Worm (Caenorhabditis elegans): ENCODE measurements around the gene npr-3.
"Not testable (repeated sequence)": the region's sequence is repeated elsewhere in the genome, so short reads cannot be mapped to it uniquely, and the experiment has no call there.

Gene npr-3

DNA sequence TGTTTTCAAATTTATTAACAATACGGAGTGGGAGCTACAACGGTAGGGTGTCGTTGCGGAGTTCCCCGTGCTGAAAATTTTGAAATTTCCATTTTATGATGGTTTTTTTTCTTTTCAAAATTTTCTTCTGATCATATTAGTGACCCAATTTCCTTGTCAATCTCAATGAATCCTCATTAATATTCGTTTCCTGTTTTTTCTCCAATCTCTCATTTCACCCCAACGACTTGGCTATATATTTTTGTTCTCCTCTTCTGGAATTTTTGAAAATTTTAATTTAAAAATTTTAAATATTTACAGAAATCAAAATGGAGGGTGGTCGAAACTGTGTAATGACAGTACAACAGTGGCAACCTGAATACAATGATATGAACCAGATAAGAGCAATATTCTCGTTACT lies at the start of gene npr-3:
npr-3 (plus strand) TSS at position 301 of the 400 bp plus-strand sequence.
- TF ChIP-seq W03F9.2 (tag; optimal IDR thresholded peaks at IDR 0.05) (no peak), dao-5 (tag; optimal IDR thresholded peaks at IDR 0.05) (no peak)

DNA sequence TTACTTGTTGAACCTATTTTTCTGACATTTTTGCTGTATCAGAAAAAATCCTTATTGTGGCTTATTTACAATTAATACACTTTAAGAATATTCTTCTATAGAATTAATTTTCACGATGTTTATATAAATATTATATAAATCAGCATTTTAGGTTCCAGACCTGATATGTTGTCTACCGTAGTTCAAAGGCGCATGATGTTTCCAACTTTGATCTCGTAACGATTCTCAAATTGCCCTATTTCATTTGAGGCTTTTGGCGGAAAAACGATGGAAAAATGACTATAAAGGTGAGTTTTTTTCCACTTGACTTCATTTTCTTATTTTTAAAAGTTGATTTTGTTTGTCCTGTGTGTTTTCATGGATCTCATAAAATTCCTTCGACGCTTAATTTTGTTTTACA lies 49.7 kb upstream of the npr-3 start, which contains the start of gene gfat-2:
gfat-2 (plus strand) TSS at position 145 of the 400 bp plus-strand sequence.
- TF ChIP-seq W03F9.2 (tag; optimal IDR thresholded peaks at IDR 0.05) (no peak), him-1 (tag; optimal IDR thresholded peaks at IDR 0.05) (no peak), dao-5 (tag; optimal IDR thresholded peaks at IDR 0.05) (no peak)

DNA sequence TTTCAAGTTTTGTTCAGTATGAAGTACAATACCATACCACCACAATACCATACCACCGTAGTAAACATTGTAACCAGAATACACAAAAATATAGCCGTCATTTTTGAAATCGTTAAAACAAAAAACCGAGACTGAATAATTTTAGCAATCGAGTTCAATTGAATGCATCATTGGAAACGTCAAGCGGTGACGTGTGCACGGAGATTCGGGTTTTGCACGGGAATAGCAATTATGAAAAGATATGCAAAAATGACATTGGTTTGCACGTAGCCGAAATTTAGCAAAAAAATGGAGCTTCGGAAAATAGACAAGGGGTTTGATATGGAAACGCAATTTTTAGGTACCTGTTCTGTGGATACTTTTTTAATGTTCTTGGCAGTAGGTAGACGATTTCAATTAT lies 44.9 kb upstream of the npr-3 start, which contains the start of gene F22B3.10:
F22B3.10 (minus strand) TSS at position 101 of the 400 bp plus-strand sequence.
- TF ChIP-seq him-1 (tag; optimal IDR thresholded peaks at IDR 0.05) (no peak), dao-5 (tag; optimal IDR thresholded peaks at IDR 0.05) (no peak), W03F9.2 (tag; optimal IDR thresholded peaks at IDR 0.05) (no peak)

DNA sequence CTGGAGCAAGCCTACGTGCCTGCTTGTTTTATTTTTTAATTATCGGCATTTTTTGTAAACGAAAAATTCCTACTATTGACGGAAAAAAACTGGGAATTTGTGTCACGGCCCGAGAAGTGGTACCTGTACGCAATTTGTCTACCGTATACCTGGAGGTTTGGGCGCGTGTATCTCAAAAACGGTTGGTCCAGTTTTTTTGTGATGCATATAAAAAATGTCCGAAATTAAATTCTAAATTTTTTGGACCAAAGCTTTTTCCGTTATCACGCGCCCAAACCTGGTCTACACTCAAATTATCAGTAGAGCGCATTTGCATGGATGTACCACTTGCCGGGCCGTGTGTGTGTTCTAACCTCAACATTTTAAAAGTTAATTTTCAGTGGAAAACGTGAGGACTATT lies 43.1 kb upstream of the npr-3 start, which contains the start of gene F22B3.5:
F22B3.5 (minus strand) TSS at position 101 of the 400 bp plus-strand sequence.
- TF ChIP-seq dao-5, him-1, W03F9.2 (tag; optimal IDR thresholded peaks at IDR 0.05): not testable (repeated sequence)

DNA sequence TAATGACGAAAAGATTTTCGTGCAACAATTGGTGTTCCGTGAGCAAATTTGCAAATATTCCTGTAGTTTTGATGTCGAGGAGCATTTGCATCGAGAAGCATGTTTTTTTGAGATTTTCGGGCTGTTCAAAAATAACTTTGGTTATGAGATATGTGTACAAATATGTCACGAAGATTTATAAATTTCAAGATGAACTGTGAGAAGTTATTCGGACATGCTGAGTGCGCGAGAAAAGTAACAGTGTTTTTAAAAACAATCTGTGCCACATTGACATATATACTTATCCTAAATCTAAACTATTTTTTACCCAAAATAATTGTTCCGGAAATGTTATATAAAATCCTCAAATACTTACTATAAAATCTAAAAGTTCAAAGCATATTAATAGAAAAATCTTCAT lies 38.1 kb upstream of the npr-3 start, which contains the start of gene F22B3.7:
F22B3.7 (minus strand) TSS at position 101 of the 400 bp plus-strand sequence.
- TF ChIP-seq W03F9.2 (tag; optimal IDR thresholded peaks at IDR 0.05): no peak
- TF ChIP-seq him-1 (tag; optimal IDR thresholded peaks at IDR 0.05): no peak
- no peak for TF ChIP-seq dao-5 (tag; optimal IDR thresholded peaks at IDR 0.05)

DNA sequence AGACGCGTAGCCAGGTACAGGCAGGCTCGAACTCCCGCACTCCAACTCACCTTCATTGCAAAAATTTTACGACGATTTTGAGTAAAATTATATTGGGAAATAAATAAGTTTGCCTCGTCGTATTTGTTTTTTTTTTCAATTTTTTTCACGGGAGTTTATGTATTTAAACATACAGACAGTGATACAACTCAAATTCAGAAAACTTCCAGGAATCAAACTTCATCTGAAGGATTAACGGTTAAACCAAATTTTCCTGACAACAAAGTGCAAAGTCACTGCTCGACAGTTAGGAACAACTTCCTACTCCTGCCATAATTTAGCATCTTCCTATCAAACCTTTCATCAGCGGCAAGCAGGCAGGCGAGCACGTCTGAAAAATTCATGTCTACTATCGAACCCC lies 35.0 kb upstream of the npr-3 start, which contains the start of gene F22B3.8:
F22B3.8 (minus strand) TSS at position 101 of the 400 bp plus-strand sequence.
- TF ChIP-seq W03F9.2 (tag; optimal IDR thresholded peaks at IDR 0.05): no peak
- TF ChIP-seq him-1 (tag; optimal IDR thresholded peaks at IDR 0.05): no peak
- no peak for TF ChIP-seq dao-5 (tag; optimal IDR thresholded peaks at IDR 0.05)

DNA sequence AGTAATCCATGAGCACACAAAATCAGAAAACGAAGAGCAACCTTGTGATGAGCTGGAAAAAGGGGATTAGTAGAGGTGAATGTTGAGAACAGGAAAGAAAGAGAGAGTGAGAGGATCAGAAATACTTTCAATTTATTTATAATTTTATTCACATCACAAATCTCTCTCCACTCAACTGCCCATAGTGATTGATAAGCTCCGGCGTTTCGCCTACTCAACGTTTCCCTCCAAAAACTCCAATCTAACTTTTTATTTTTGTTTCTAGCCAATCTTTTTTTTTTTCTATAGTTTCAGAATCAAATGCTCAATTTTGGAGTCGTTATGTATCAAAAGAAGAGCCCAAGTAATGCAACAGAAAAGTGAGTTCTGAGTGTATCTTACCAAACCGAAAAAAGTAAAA lies 34.3 kb upstream of the npr-3 start, which contains the start of gene kin-4:
kin-4 (plus strand) TSS at position 301 of the 400 bp plus-strand sequence.
- TF ChIP-seq dao-5 (tag; optimal IDR thresholded peaks at IDR 0.05) (no peak), him-1 (tag; optimal IDR thresholded peaks at IDR 0.05) (no peak), W03F9.2 (tag; optimal IDR thresholded peaks at IDR 0.05) (no peak)

DNA sequence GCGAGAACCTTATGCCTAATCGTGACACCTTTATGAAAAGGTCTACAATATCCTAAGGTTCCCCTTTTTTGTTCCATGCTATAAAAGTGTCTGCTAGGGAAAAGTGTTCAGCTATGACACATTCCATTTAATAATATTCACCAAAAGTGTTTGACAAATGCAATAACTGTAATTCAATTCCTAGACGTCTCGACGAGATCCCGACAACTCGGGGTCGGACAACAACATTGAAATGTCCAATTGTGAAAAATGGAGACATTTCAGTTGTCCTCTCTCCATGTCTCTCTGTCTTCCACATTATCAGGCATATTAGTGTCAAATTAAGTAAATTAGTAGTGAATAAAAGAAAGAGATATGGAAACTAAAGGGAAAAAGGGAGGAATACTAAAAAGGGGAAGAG lies 28.3 kb upstream of the npr-3 start:
- no peak for TF ChIP-seq dao-5 (tag; optimal IDR thresholded peaks at IDR 0.05)
- TF ChIP-seq W03F9.2 (tag; optimal IDR thresholded peaks at IDR 0.05): no peak
- TF ChIP-seq him-1 (tag; optimal IDR thresholded peaks at IDR 0.05): no peak

DNA sequence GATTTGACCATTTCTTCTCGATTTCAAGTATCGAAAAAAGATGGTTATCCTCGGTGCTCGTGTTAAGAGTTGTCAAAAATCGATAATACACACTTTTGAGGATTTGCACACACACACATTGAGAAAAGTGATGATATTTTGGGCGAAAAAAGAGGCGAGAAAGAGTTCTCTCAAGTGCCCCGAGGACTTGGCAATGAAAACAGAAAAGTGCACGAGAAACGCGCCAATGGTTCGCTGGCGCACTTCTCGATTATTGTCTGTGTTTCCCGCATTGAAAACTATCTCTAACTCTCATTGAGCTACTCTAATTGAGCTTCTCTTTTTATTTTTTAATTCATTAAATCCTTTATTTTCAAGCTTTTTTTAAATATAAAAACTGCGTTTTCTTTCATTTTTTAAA lies 26.1 kb upstream of the npr-3 start:
- TF ChIP-seq W03F9.2 (tag; optimal IDR thresholded peaks at IDR 0.05) (peak; percentile 46), dao-5 (tag; optimal IDR thresholded peaks at IDR 0.05) (no peak), him-1 (tag; optimal IDR thresholded peaks at IDR 0.05) (peak; percentile 26)

DNA sequence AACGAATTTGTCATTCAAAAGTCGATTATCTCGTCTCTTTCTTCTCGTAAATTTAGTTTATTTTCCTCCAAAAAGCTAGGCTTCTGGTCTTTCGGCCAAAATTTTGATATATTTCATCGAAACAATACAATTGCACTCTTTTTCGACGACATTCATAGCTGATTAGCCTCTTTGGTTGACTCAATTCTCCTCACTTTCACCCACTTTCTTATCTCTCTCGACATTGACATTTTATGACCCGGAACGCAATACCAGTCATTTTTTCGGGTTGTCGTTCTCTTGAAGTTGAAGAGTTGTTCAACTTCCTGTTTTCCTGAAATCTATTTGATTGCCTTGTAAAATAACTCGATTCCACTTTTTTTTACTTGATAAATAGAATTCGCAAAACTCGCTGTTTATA lies 25.2 kb upstream of the npr-3 start:
- TF ChIP-seq him-1 (tag; optimal IDR thresholded peaks at IDR 0.05): no peak
- TF ChIP-seq dao-5 (tag; optimal IDR thresholded peaks at IDR 0.05): no peak
- TF ChIP-seq W03F9.2 (tag; optimal IDR thresholded peaks at IDR 0.05): no peak

DNA sequence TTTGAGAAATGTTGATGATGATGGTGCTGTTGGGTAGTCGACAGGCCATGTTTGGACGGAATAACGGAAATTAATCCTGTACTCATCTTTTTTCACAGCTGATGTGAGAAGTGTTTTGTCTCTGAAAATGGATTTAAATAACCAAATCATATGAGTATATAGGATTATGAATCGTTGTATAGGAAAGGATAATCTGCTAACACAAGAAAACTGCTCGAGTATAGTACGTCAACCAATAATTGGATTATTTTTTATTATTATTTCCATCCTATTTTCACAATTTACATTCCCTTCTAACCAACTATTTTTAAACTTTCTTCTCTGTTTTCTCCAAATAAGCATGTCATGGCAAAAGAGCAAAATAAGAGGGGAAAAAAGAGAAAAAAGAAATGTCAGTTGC lies 24.0 kb upstream of the npr-3 start:
- TF ChIP-seq dao-5 (tag; optimal IDR thresholded peaks at IDR 0.05): no peak
- TF ChIP-seq W03F9.2 (tag; optimal IDR thresholded peaks at IDR 0.05): no peak
- no peak for TF ChIP-seq him-1 (tag; optimal IDR thresholded peaks at IDR 0.05)

DNA sequence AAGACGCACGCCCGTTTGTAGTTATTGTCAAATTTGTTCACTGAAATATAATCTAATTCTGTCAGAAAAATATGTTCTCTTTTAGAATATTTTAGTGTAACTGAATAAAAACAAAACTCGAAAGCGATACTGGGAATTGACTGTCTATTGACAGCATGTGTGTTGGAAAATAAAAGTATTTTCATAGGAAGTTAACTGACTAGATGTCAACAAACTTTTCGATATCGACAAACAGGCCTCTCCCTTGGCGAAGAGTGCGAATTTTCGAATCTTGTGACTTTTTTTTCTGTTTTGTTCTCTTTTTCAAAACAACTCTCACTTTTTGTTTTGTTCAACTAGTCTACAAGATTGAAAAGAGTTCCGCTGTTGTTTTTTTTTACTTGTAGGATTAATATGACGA lies 21.5 kb upstream of the npr-3 start:
- TF ChIP-seq W03F9.2 (tag; optimal IDR thresholded peaks at IDR 0.05): no peak

DNA sequence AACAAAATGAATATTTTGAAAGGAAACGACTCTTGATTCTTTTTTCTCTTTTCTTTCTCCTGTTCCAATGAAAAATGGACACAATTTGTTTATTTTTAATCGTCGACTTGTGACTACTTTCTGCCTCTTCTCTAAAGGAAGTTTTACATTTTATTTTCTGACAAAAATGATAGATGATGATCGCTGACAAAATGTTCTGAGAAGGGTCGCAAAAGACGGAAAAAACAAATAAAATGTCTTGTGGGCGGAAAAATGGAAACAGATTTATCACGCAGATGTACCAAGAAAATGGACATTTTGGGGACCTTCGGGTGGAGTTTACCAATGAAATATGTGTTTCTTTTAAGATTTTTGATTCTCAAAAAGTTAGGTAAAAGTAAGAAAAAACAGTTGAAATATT lies 6.9 kb upstream of the npr-3 start:
- no peak for TF ChIP-seq him-1 (tag; optimal IDR thresholded peaks at IDR 0.05)
- TF ChIP-seq dao-5 (tag; optimal IDR thresholded peaks at IDR 0.05): no peak
- no peak for TF ChIP-seq W03F9.2 (tag; optimal IDR thresholded peaks at IDR 0.05)

DNA sequence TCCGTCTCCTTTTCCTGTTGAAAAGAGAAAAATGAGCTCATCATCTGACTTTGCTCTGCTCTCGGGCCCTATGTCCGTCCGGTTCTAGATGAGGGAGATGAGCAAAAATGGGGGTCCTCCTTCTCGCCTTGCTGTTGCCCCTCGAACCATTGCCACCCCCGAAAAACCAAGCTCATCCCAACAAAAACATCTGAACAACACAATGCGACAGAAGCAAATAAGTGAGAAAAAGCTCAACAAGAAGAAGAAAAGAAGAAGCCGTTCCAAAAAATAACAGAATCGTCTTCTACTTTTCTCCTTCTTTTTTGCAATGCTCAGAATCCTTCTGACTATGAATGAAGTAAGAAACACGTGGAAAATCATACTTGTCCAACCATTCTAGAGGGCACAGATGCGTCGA lies 4.0 kb upstream of the npr-3 start:
- TF ChIP-seq dao-5 (tag; optimal IDR thresholded peaks at IDR 0.05) (no peak), W03F9.2 (tag; optimal IDR thresholded peaks at IDR 0.05) (no peak), him-1 (tag; optimal IDR thresholded peaks at IDR 0.05) (no peak)

DNA sequence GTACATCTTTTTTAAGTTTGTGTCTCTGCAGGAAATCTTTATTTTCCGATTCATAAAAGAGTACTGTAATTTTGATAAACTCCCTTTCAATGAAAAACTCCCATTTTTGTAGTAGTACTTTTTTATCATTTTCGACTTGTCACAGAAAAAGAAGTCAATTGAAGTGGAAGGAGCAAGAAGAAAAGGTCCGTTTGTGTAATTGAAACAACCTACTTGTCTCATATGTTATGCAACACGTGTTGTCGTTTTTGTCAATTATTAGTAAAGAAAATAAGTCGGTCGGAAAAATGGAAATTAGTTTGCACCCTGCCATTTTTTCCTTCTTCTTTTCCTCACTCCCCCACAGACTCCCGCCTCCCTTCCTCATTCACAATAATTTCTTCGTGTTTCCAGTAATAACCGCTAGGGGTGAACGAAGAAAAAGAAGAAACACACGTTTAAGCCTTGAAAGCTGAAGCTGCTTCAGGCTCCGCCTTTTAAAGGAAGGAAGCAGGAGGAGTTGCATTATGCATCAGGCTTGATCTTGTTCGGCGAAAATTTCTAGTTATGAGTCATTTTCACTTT lies 1.0 kb upstream of the npr-3 start:
- no peak for TF ChIP-seq W03F9.2 (tag; optimal IDR thresholded peaks at IDR 0.05)
- no peak for TF ChIP-seq him-1 (tag; optimal IDR thresholded peaks at IDR 0.05)
- TF ChIP-seq dao-5 (tag; optimal IDR thresholded peaks at IDR 0.05): no peak
